Worm (Caenorhabditis elegans): ENCODE results near the gene nmur-1.

nmur-1 gene

ce11 chrX:8971461-8971860 lies 9.3 kb upstream of the nmur-1 start (continued):
- TF ChIP-seq lin-13 (GFP tag; optimal IDR thresholded peaks at IDR 0.05) (peak; percentile 35), lin-38 (GFP tag; IDR thresholded peaks at IDR 0.05) (peak; percentile 69), ces-1 (GFP tag; optimal IDR thresholded peaks at IDR 0.05) (no peak), zfp-3 (GFP tag; conservative IDR thresholded peaks at IDR 0.05) (0 out of 2 replicates have a peak, but pooled peaks have one; percentile 61), jun-1 (tag; optimal IDR thresholded peaks at IDR 0.05) (no peak), spr-3 (GFP tag; optimal IDR thresholded peaks at IDR 0.05) (no peak), nhr-102 (tag; optimal IDR thresholded peaks at IDR 0.05) (no peak), Y5F2A.4 (GFP tag; optimal IDR thresholded peaks at IDR 0.05) (no peak), F10B5.3 (tag; optimal IDR thresholded peaks at IDR 0.05) (no peak), madf-5 (GFP tag; IDR thresholded peaks at IDR 0.05) (no peak), tag-97 (GFP tag; IDR thresholded peaks at IDR 0.05) (no peak), mep-1 (tag; optimal IDR thresholded peaks at IDR 0.05) (peak; percentile 55), saeg-2 (GFP tag; IDR thresholded peaks at IDR 0.05) (0 out of 2 replicates have a peak, but pooled peaks have one; percentile 41), php-3 (GFP tag; IDR thresholded peaks at IDR 0.05) (no peak), ceh-28 (tag; optimal IDR thresholded peaks at IDR 0.05) (no peak), T26A8.4 (GFP tag; IDR thresholded peaks at IDR 0.05) (no peak), dpl-1 (GFP tag; optimal IDR thresholded peaks at IDR 0.05) (no peak), ZK337.2 (GFP tag; IDR thresholded peaks at IDR 0.05) (peak; percentile 62; the same call in 1 of the 2 replicates)

- TF ChIP-seq nhr-28 (tag; optimal IDR thresholded peaks at IDR 0.05) (peak; percentile 9), nhr-6 (tag; optimal IDR thresholded peaks at IDR 0.05) (no peak), nhr-11 (tag; optimal IDR thresholded peaks at IDR 0.05) (peak; percentile 78), ZK337.2 (GFP tag; IDR thresholded peaks at IDR 0.05) (no peak), nhr-42 (GFP tag; IDR thresholded peaks at IDR 0.05) (0 out of 2 replicates have a peak, but pooled peaks have one; percentile 52), unc-39 (tag; optimal IDR thresholded peaks at IDR 0.05) (no peak), daf-16 (GFP tag; optimal IDR thresholded peaks at IDR 0.05) (peak in 1 of 2 experiments; percentile 51), daf-16 (tag; optimal IDR thresholded peaks at IDR 0.05) (no peak), aha-1 (tag) (peak; percentile 49)
These were observed 5.7 kb downstream of the nmur-1 start for ce11 chrX:8986452-8986851.

ce11 chrX:8987828-8988227 lies 7.1 kb downstream of the nmur-1 start, which contains the start of gene twk-18:
twk-18 (plus strand) TSS chrX:8988128.
- no peak for TF ChIP-seq F26F4.8 (GFP tag; conservative IDR thresholded peaks at IDR 0.05)
- TF ChIP-seq lin-39 (tag; optimal IDR thresholded peaks at IDR 0.05) = no peak
- TF ChIP-seq attf-4 (tag; optimal IDR thresholded peaks at IDR 0.05) = no peak
- no peak for TF ChIP-seq hif-1 (tag; optimal IDR thresholded peaks at IDR 0.05)
- TF ChIP-seq unc-130 (GFP tag; optimal IDR thresholded peaks at IDR 0.05) = no peak
- no peak for TF ChIP-seq lin-1 (GFP tag; IDR thresholded peaks at IDR 0.05)
- TF ChIP-seq rbr-2 (tag; optimal IDR thresholded peaks at IDR 0.05) = no peak
- no peak for TF ChIP-seq ceh-32 (tag; optimal IDR thresholded peaks at IDR 0.05; ENCODE audit: poor library complexity)
- no peak for TF ChIP-seq tra-1 (GFP tag; IDR thresholded peaks at IDR 0.05)
- no peak for TF ChIP-seq vab-7 (GFP tag; IDR thresholded peaks at IDR 0.05)
- TF ChIP-seq tag-97 (GFP tag; IDR thresholded peaks at IDR 0.05) = no peak
- TF ChIP-seq Y75B8A.6 (GFP tag; IDR thresholded peaks at IDR 0.05) = no peak

- TF ChIP-seq daf-16 (GFP tag; optimal IDR thresholded peaks at IDR 0.05) (no peak), daf-16 (tag; optimal IDR thresholded peaks at IDR 0.05) (peak; percentile 70), arid-1 (GFP tag; conservative IDR thresholded peaks at IDR 0.05) (no peak), aly-2 (tag; optimal IDR thresholded peaks at IDR 0.05) (no peak), nhr-28 (tag; optimal IDR thresholded peaks at IDR 0.05) (peak; percentile 50)
These were observed 11.2 kb downstream of the nmur-1 start, which contains the start of gene C24A3.4 for ce11 chrX:8991856-8992456. C24A3.4 (plus strand) TSS chrX:8992406.
